Worm (Caenorhabditis elegans) whole organism, L3 larva: Measurements from ENCODE around the gene htz-1.

Experiments used
- R02D3.7 ChIP-seq: fragments of 150-350 bp; optimal IDR thresholded peaks from 2 replicates; lab custom pipeline; 2014; ENCODE audit warnings: missing biosample characterization, missing genetic modification characterization
- ZK546.5 ChIP-seq: sonication (generic microtip); optimal IDR thresholded peaks from 2 replicates; lab custom pipeline; 2017; ENCODE audit warnings: missing biosample characterization, missing genetic modification characterization
- ceh-82 ChIP-seq: fragments of 150-350 bp; optimal IDR thresholded peaks from 2 replicates; lab custom pipeline; 2014; ENCODE audit warnings: missing biosample characterization, missing genetic modification characterization
- lin-39 ChIP-seq: fragments of 150-350 bp; optimal IDR thresholded peaks from 2 replicates; lab custom pipeline; 2018; ENCODE audit warnings: missing biosample characterization, missing genetic modification reagents, missing genetic modification characterization
- tbx-2 ChIP-seq: sonication (generic microtip); optimal IDR thresholded peaks from 2 replicates; lab custom pipeline; 2016; ENCODE audit warnings: mild to moderate bottlenecking, missing genetic modification characterization, missing compliant biosample characterization
- unc-39 ChIP-seq: sonication (generic microtip); optimal IDR thresholded peaks from 4 replicates; lab custom pipeline; 2017; ENCODE audit warnings: missing biosample characterization, missing genetic modification characterization
- unc-62 ChIP-seq: fragments of 150-350 bp; sonication (generic microtip); optimal IDR thresholded peaks from 4 replicates; lab custom pipeline; 2014; ENCODE audit warnings: missing biosample characterization, missing genetic modification reagents, missing genetic modification characterization

- TF ChIP-seq R02D3.7 (tag; lab: Kevin White, UChicago), result no peak
- no peak for TF ChIP-seq unc-39
- TF ChIP-seq ceh-82 (tag; lab: Kevin White, UChicago), result no peak
- no peak for TF ChIP-seq unc-62 (GFP tag; lab: Kevin White, UChicago)
- TF ChIP-seq ZK546.5, result no peak
- no peak for TF ChIP-seq lin-39 (tag; lab: Kevin White, UChicago)
- TF ChIP-seq tbx-2 (tag; lab: Kevin White, UChicago), result no peak
These were observed 36.5 kb downstream of the htz-1 start, which contains the start of gene M01H9.4 for ce11 chrIV:4482531-4482930.
